Worm (Caenorhabditis elegans): ENCODE measurements around the gene mrpl-21.

The mrpl-21 gene

ce11 chrIII:4265892-4266291 lies 22.5 kb upstream of the mrpl-21 start:
- no peak for TF ChIP-seq efl-1 (optimal IDR thresholded peaks at IDR 0.05)
- TF ChIP-seq efl-1 (GFP tag; optimal IDR thresholded peaks at IDR 0.05 in 1 of 2): peak in 1 of 2 experiments; percentile 70
- TF ChIP-seq aha-1 (tag; optimal IDR thresholded peaks at IDR 0.05): no peak

- TF ChIP-seq nhr-47 (tag; optimal IDR thresholded peaks at IDR 0.05) (no peak), C16A3.4 (tag; optimal IDR thresholded peaks at IDR 0.05) (no peak), zip-4 (GFP tag; optimal IDR thresholded peaks at IDR 0.05) (no peak), snpc-4 (tag; optimal IDR thresholded peaks at IDR 0.05) (no peak), mab-9 (GFP tag; IDR thresholded peaks at IDR 0.05) (no peak), elt-2 (tag; optimal IDR thresholded peaks at IDR 0.05) (no peak), fos-1 (tag; optimal IDR thresholded peaks at IDR 0.05) (no peak), zag-1 (tag; optimal IDR thresholded peaks at IDR 0.05) (no peak), hpl-2 (GFP tag; optimal IDR thresholded peaks at IDR 0.05) (no peak), lin-35 (GFP tag; optimal IDR thresholded peaks at IDR 0.05) (no peak), xbp-1 (tag; optimal IDR thresholded peaks at IDR 0.05) (no peak), mep-1 (tag; optimal IDR thresholded peaks at IDR 0.05) (no peak)
Measured at ce11 chrIII:4263048-4263447, 19.7 kb upstream of the mrpl-21 start, which contains the start of gene T08A11.1. Gene T08A11.1 (minus strand): TSS chrIII:4263148.

ce11 chrIII:4257896-4258295 lies 14.5 kb upstream of the mrpl-21 start:
- TF ChIP-seq mef-2 (tag; optimal IDR thresholded peaks at IDR 0.05) (no peak), tbx-2 (tag; optimal IDR thresholded peaks at IDR 0.05) (no peak), mep-1 (tag; optimal IDR thresholded peaks at IDR 0.05) (no peak), sup-37 (GFP tag; optimal IDR thresholded peaks at IDR 0.05) (no peak), nhr-19 (GFP tag; conservative IDR thresholded peaks at IDR 0.05) (no peak), nhr-12 (tag; optimal IDR thresholded peaks at IDR 0.05) (no peak), C16A3.4 (tag; optimal IDR thresholded peaks at IDR 0.05) (no peak), dsc-1 (tag; optimal IDR thresholded peaks at IDR 0.05) (no peak), efl-1 (optimal IDR thresholded peaks at IDR 0.05) (no peak), efl-1 (GFP tag; optimal IDR thresholded peaks at IDR 0.05 in 1 of 2) (no peak), nhr-71 (tag; optimal IDR thresholded peaks at IDR 0.05) (no peak), efl-3 (GFP tag; optimal IDR thresholded peaks at IDR 0.05) (no peak), dpl-1 (GFP tag; optimal IDR thresholded peaks at IDR 0.05) (no peak), pag-3 (tag; optimal IDR thresholded peaks at IDR 0.05; ENCODE audit: borderline replicate concordance, insufficient read depth) (no peak), nhr-85 (tag) (no peak), nhr-77 (tag; optimal IDR thresholded peaks at IDR 0.05) (no peak), ztf-11 (tag; optimal IDR thresholded peaks at IDR 0.05) (no peak)

ce11 chrIII:4247571-4247970 lies 4.2 kb upstream of the mrpl-21 start, which contains the start of gene Y44F5A.1:
Gene Y44F5A.1 (minus strand): TSS chrIII:4247671.
- TF ChIP-seq unc-86 (tag; optimal IDR thresholded peaks at IDR 0.05): no peak
- TF ChIP-seq ztf-4 (tag; optimal IDR thresholded peaks at IDR 0.05): no peak

- no peak for TF ChIP-seq F16B12.6 (tag; optimal IDR thresholded peaks at IDR 0.05)
- TF ChIP-seq nhr-12 (tag; optimal IDR thresholded peaks at IDR 0.05): no peak
- TF ChIP-seq dsc-1 (tag; optimal IDR thresholded peaks at IDR 0.05): no peak
- no peak for TF ChIP-seq unc-86 (tag; optimal IDR thresholded peaks at IDR 0.05)
- TF ChIP-seq pqm-1 (tag; optimal IDR thresholded peaks at IDR 0.05): no peak
- TF ChIP-seq ceh-88 (GFP tag; IDR thresholded peaks at IDR 0.05): no peak
- no peak for TF ChIP-seq sup-37 (GFP tag; optimal IDR thresholded peaks at IDR 0.05)
- TF ChIP-seq snu-23 (GFP tag; optimal IDR thresholded peaks at IDR 0.05): no peak
- TF ChIP-seq swsn-7 (tag; optimal IDR thresholded peaks at IDR 0.05): no peak
- no peak for TF ChIP-seq nhr-47 (tag; optimal IDR thresholded peaks at IDR 0.05)
- TF ChIP-seq nhr-28 (tag; optimal IDR thresholded peaks at IDR 0.05): no peak
- no peak for TF ChIP-seq fkh-10 (GFP tag; optimal IDR thresholded peaks at IDR 0.05)
Measured at ce11 chrIII:4244285-4244684, 924 bp upstream of the mrpl-21 start, which contains the start of gene zhit-2. Gene zhit-2 (minus strand): TSS chrIII:4244385.

All from whole organism, L1 larva.